Fruit fly (Drosophila melanogaster) Kc167 (cell line): ENCODE data around the gene Nup160.

Experiments used
- Myc ChIP-seq: fragments of >200 bp; optimal IDR thresholded peaks from 2 replicates; lab custom pipeline; 2017; ENCODE audit warnings: missing external identifiers
- h ChIP-seq: fragments of >200 bp; optimal IDR thresholded peaks from 3 replicates; lab custom pipeline; 2018; ENCODE audit warnings: missing external identifiers

- TF ChIP-seq h (lab: Kevin White, UChicago) (no peak), Myc (no peak)
Observed at dm6 chr2L:11148969-11149368, 25.4 kb downstream of the Nup160 start, which contains the start of gene Gyc32E.
